Worm (Caenorhabditis elegans) whole organism, L4 larva: ENCODE results near the gene F22H10.2.
A peak's percentile ranks its signal among the peaks of the same experiment; 100 is the strongest.

Source experiments
- F37D6.2 ChIP-seq: sonication (generic microtip); optimal IDR thresholded peaks from 2 replicates; lab custom pipeline; 2016; ENCODE audit warnings: mild to moderate bottlenecking, missing genetic modification characterization, missing compliant biosample characterization
- F49E8.2 ChIP-seq: sonication (generic microtip); optimal IDR thresholded peaks from 2 replicates; lab custom pipeline; 2016; ENCODE audit warnings: missing compliant biosample characterization, mild to moderate bottlenecking, missing genetic modification characterization, borderline replicate concordance
- R02D3.7 ChIP-seq: fragments of 150-350 bp; sonication (generic microtip); optimal IDR thresholded peaks from 3 replicates; lab custom pipeline; 2014; ENCODE audit warnings: missing biosample characterization, missing genetic modification characterization
- T26A8.4 ChIP-seq: fragments of 200-800 bp; sonication (Bioruptor generic); IDR thresholded peaks from 2 replicates; pipeline ENCODE4 v1.3.6; 2022; ENCODE audit warnings: missing genetic modification characterization, missing compliant biosample characterization
- Y48G9A.11 ChIP-seq: fragments of 200-800 bp; sonication (Bioruptor generic); IDR thresholded peaks from 2 replicates; pipeline ENCODE4 v1.3.6; 2022; ENCODE audit warnings: missing genetic modification reagents, missing genetic modification characterization, missing compliant biosample characterization
- Y5F2A.4 ChIP-seq: fragments of 200-800 bp; sonication (Bioruptor generic); optimal IDR thresholded peaks from 2 replicates; lab custom pipeline; 2018; ENCODE audit warnings: mild to moderate bottlenecking, missing genetic modification characterization, missing compliant biosample characterization
- aha-1 ChIP-seq: fragments of 150-350 bp; peaks from one replicate; lab custom pipeline; 2014; ENCODE audit warnings: missing biosample characterization, missing genetic modification characterization
- aly-2 ChIP-seq: sonication (generic microtip); optimal IDR thresholded peaks from 2 replicates; lab custom pipeline; 2018; ENCODE audit warnings: missing biosample characterization, missing genetic modification characterization
- ama-1 ChIP-seq: fragments of 150-350 bp; optimal IDR thresholded peaks from 2 replicates; lab custom pipeline; 2014; ENCODE audit warnings: inconsistent platforms, mixed read lengths
- ceh-20 ChIP-seq: fragments of 200-800 bp; sonication (Bioruptor generic); IDR thresholded peaks from 2 replicates; pipeline ENCODE4 v1.3.6; 2022; ENCODE audit warnings: missing genetic modification reagents, missing genetic modification characterization, missing compliant biosample characterization
- ceh-62 ChIP-seq: sonication (generic microtip); optimal IDR thresholded peaks from 2 replicates; lab custom pipeline; 2017; ENCODE audit warnings: missing biosample characterization, missing genetic modification characterization
- ces-1 ChIP-seq: fragments of 150-350 bp; sonication (generic microtip); optimal IDR thresholded peaks from 4 replicates; lab custom pipeline; 2014; ENCODE audit warnings: missing biosample characterization, missing genetic modification reagents, missing genetic modification characterization
- ctbp-1 ChIP-seq: fragments of 200-800 bp; sonication (Bioruptor generic); IDR thresholded peaks from 2 replicates; pipeline ENCODE4 v1.3.6; 2022; ENCODE audit warnings: missing genetic modification reagents, missing genetic modification characterization, missing compliant biosample characterization
- daf-12 ChIP-seq: fragments of 150-350 bp; optimal IDR thresholded peaks from 2 replicates; lab custom pipeline; 2014; ENCODE audit warnings: missing biosample characterization, missing genetic modification reagents, missing genetic modification characterization
- daf-16 ChIP-seq, 3 experiments: sonication (generic microtip); optimal IDR thresholded peaks; 2 replicates each; lab custom pipeline; 2016 to 2017; ENCODE audit warnings: missing genetic modification characterization in 3 of 3, missing genetic modification reagents in 3 of 3, mild to moderate bottlenecking in 2 of 3, missing compliant biosample characterization in 2 of 3, missing biosample characterization in 1 of 3, moderate library complexity in 1 of 3
- dmd-6 ChIP-seq: fragments of 200-800 bp; sonication (Bioruptor generic); IDR thresholded peaks from 2 replicates; pipeline ENCODE4 v1.3.6; 2022; ENCODE audit warnings: missing genetic modification reagents, missing genetic modification characterization, missing compliant biosample characterization
- dmd-8 ChIP-seq: fragments of 200-800 bp; sonication (Bioruptor generic); IDR thresholded peaks from 2 replicates; pipeline ENCODE4 v1.3.6; 2022; ENCODE audit warnings: missing genetic modification characterization, missing compliant biosample characterization
- dmd-9 ChIP-seq: fragments of 200-800 bp; sonication (Bioruptor generic); IDR thresholded peaks from 2 replicates; pipeline ENCODE4 v1.3.6; 2022; ENCODE audit warnings: missing genetic modification reagents, missing genetic modification characterization, missing compliant biosample characterization
- dpl-1 ChIP-seq: fragments of 150-350 bp; optimal IDR thresholded peaks from 2 replicates; lab custom pipeline; 2014; ENCODE audit warnings: missing biosample characterization, missing genetic modification reagents, missing genetic modification characterization
- dve-1 ChIP-seq: sonication (generic microtip); optimal IDR thresholded peaks from 2 replicates; lab custom pipeline; 2017; ENCODE audit warnings: antibody characterized with exemption, mild to moderate bottlenecking, missing genetic modification characterization, missing compliant biosample characterization; ENCODE audit not compliant: insufficient read depth
- egl-27 ChIP-seq: sonication (generic microtip); optimal IDR thresholded peaks from 3 replicates; lab custom pipeline; 2017; ENCODE audit warnings: missing biosample characterization, missing genetic modification reagents, missing genetic modification characterization
- hif-1 ChIP-seq, 2 experiments: sonication (generic microtip); optimal IDR thresholded peaks; 2 replicates each; lab custom pipeline; 2016 to 2017; ENCODE audit warnings: missing compliant biosample characterization in 2 of 2, missing genetic modification characterization in 2 of 2, missing genetic modification reagents in 2 of 2, missing genotype in 2 of 2, mild to moderate bottlenecking in 1 of 2
- hlh-11 ChIP-seq: fragments of 200-800 bp; sonication (Bioruptor generic); optimal IDR thresholded peaks from 2 replicates; lab custom pipeline; 2018; ENCODE audit warnings: mild to moderate bottlenecking, missing genetic modification characterization, missing compliant biosample characterization
- lim-7 ChIP-seq: fragments of 200-800 bp; sonication (Bioruptor generic); IDR thresholded peaks from 2 replicates; pipeline ENCODE4 v1.3.6; 2022; ENCODE audit warnings: missing genetic modification characterization, missing compliant biosample characterization
- lin-13 ChIP-seq: fragments of 150-350 bp; optimal IDR thresholded peaks from 2 replicates; lab custom pipeline; 2014; ENCODE audit warnings: missing biosample characterization, missing genetic modification reagents, missing genetic modification characterization
- lin-29 ChIP-seq: fragments of 200-800 bp; sonication (Bioruptor generic); IDR thresholded peaks from 2 replicates; pipeline ENCODE4 v1.3.6; 2022; ENCODE audit warnings: missing genetic modification reagents, missing genetic modification characterization, missing compliant biosample characterization
- lin-39 ChIP-seq: fragments of 150-350 bp; optimal IDR thresholded peaks from 2 replicates; lab custom pipeline; 2014; ENCODE audit warnings: missing biosample characterization, missing genetic modification reagents, missing genetic modification characterization
- lir-3 ChIP-seq: sonication (generic microtip); optimal IDR thresholded peaks from 2 replicates; lab custom pipeline; 2016; ENCODE audit warnings: mild to moderate bottlenecking, missing genetic modification characterization, missing compliant biosample characterization
- madf-9 ChIP-seq: fragments of 200-800 bp; sonication (Bioruptor generic); conservative IDR thresholded peaks from 2 replicates; pipeline ENCODE4 v1.3.6; 2022; ENCODE audit warnings: missing genetic modification reagents, missing genetic modification characterization, missing compliant biosample characterization
- mep-1 ChIP-seq: fragments of 150-350 bp; sonication (generic microtip); optimal IDR thresholded peaks from 3 replicates; lab custom pipeline; 2014; ENCODE audit warnings: missing biosample characterization, missing genetic modification characterization
- mxl-2 ChIP-seq: fragments of 200-800 bp; sonication (Bioruptor generic); conservative IDR thresholded peaks from 2 replicates; pipeline ENCODE4 v1.3.6; 2022; ENCODE audit warnings: missing genetic modification reagents, missing genetic modification characterization, missing compliant biosample characterization
- mxl-3 ChIP-seq: fragments of 200-800 bp; sonication (Bioruptor generic); optimal IDR thresholded peaks from 2 replicates; lab custom pipeline; 2018; ENCODE audit warnings: mild to moderate bottlenecking, missing genetic modification characterization, missing compliant biosample characterization
- nhr-111 ChIP-seq: fragments of 200-800 bp; sonication (Bioruptor generic); optimal IDR thresholded peaks from 2 replicates; lab custom pipeline; 2018; ENCODE audit warnings: mild to moderate bottlenecking, missing genetic modification characterization, missing compliant biosample characterization
- nhr-6 ChIP-seq: fragments of 150-350 bp; optimal IDR thresholded peaks from 2 replicates; lab custom pipeline; 2014; ENCODE audit warnings: missing biosample characterization, missing genetic modification characterization
- pqm-1 ChIP-seq: sonication (generic microtip); optimal IDR thresholded peaks from 2 replicates; lab custom pipeline; 2017; ENCODE audit warnings: missing biosample characterization, missing genetic modification characterization
- sdz-12 ChIP-seq: fragments of 200-800 bp; sonication (Bioruptor generic); optimal IDR thresholded peaks from 2 replicates; lab custom pipeline; 2018; ENCODE audit warnings: mild to moderate bottlenecking, missing genetic modification characterization, missing compliant biosample characterization
- set-16 ChIP-seq: fragments of 200-800 bp; sonication (Bioruptor generic); IDR thresholded peaks from 2 replicates; pipeline ENCODE4 v1.3.6; 2022; ENCODE audit warnings: missing genetic modification reagents, missing genetic modification characterization, missing compliant biosample characterization
- skn-1 ChIP-seq: fragments of 150-350 bp; optimal IDR thresholded peaks from 2 replicates; lab custom pipeline; 2014; ENCODE audit warnings: missing biosample characterization, missing genetic modification characterization
- snpc-1.2 ChIP-seq: fragments of 200-800 bp; sonication (Bioruptor generic); IDR thresholded peaks from 2 replicates; pipeline ENCODE4 v1.3.6; 2022; ENCODE audit warnings: missing genetic modification reagents, missing genetic modification characterization, missing compliant biosample characterization
- spr-3 ChIP-seq: fragments of 200-800 bp; sonication (Bioruptor generic); optimal IDR thresholded peaks from 2 replicates; lab custom pipeline; 2018; ENCODE audit warnings: mild to moderate bottlenecking, missing genetic modification characterization, missing compliant biosample characterization
- tag-97 ChIP-seq: fragments of 200-800 bp; sonication (Bioruptor generic); IDR thresholded peaks from 2 replicates; pipeline ENCODE4 v1.3.6; 2022; ENCODE audit warnings: missing genetic modification characterization, missing compliant biosample characterization
- unc-62 ChIP-seq, 3 experiments: fragments of 150-350 bp in 1 of 3; sonication (generic microtip); optimal IDR thresholded peaks in 2 of 3; peaks in 1 of 3; 1 replicate in 1 of 3; 2 replicates in 2 of 3; lab custom pipeline; 2014 to 2017; ENCODE audit warnings: missing biosample characterization in 3 of 3, missing genetic modification characterization in 3 of 3, missing genetic modification reagents in 3 of 3, missing genotype in 1 of 3
- vab-7 ChIP-seq: fragments of 200-800 bp; sonication (Bioruptor generic); IDR thresholded peaks from 2 replicates; pipeline ENCODE4 v1.3.6; 2022; ENCODE audit warnings: missing genetic modification reagents, missing genetic modification characterization, missing compliant biosample characterization
- zag-1 ChIP-seq: fragments of 150-350 bp; optimal IDR thresholded peaks from 2 replicates; lab custom pipeline; 2014; ENCODE audit warnings: missing biosample characterization, missing genetic modification characterization
- zip-2 ChIP-seq: fragments of 150-350 bp; optimal IDR thresholded peaks from 2 replicates; lab custom pipeline; 2014; ENCODE audit warnings: missing biosample characterization, missing genetic modification characterization
- ztf-11 ChIP-seq: fragments of 150-350 bp; optimal IDR thresholded peaks from 2 replicates; lab custom pipeline; 2014; ENCODE audit warnings: missing biosample characterization, missing genetic modification characterization
- ztf-7 ChIP-seq: fragments of 150-350 bp; optimal IDR thresholded peaks from 2 replicates; lab custom pipeline; 2014; ENCODE audit warnings: missing biosample characterization, missing genetic modification characterization

The F22H10.2 gene

ce11 chrX:16633052-16633451 is 46.3 kb upstream of the F22H10.2 start, which contains the start of gene C06G1.1:
Gene C06G1.1 (plus strand): TSS chrX:16633352.
- peak; percentile 36 for TF ChIP-seq aha-1
- TF ChIP-seq skn-1, result no peak

- TF ChIP-seq Y5F2A.4 (GFP tag; lab: Kevin White, UChicago) (no peak), dve-1 (tag; lab: Kevin White, UChicago) (peak; percentile 30), pqm-1 (tag; lab: Kevin White, UChicago) (peak; percentile 8), dmd-6 (peak; percentile 53; the same call in 1 of the 2 replicates), hlh-11 (peak; percentile 11)
- TF ChIP-seq, all 104 proteins: peak for 4
These were observed 45.2 kb upstream of the F22H10.2 start for ce11 chrX:16634103-16634502.

ce11 chrX:16634708-16635107 is 44.6 kb upstream of the F22H10.2 start:
- TF ChIP-seq ctbp-1 (GFP tag; lab: Robert Waterston, UW) (peak; percentile 87), madf-9 (peak; percentile 82), F37D6.2 (tag; lab: Kevin White, UChicago) (peak; percentile 74), ztf-7 (tag; lab: Kevin White, UChicago) (peak; percentile 85), mxl-2 (GFP tag; lab: Robert Waterston, UW) (peak; percentile 67), lin-13 (peak; percentile 51), lin-29 (GFP tag; lab: Robert Waterston, UW) (peak; percentile 60; the same call in 1 of the 2 replicates), T26A8.4 (peak; percentile 83), spr-3 (peak; percentile 59), hlh-11 (peak; percentile 69), tag-97 (GFP tag; lab: Robert Waterston, UW) (no peak), ceh-20 (GFP tag; lab: Robert Waterston, UW) (peak; percentile 91), mep-1 (tag; lab: Kevin White, UChicago) (peak; percentile 91), nhr-111 (GFP tag; lab: Kevin White, UChicago) (peak; percentile 78), lir-3 (tag; lab: Kevin White, UChicago) (peak; percentile 48), unc-62 (GFP tag; optimal IDR thresholded peaks at IDR 0.05 in 1 of 2; lab: Kevin White, UChicago) (peak in 1 of 2 experiments; percentile 21), unc-62 (tag; optimal IDR thresholded peaks at IDR 0.05; lab: Kevin White, UChicago) (no peak), nhr-6 (peak; percentile 35), aly-2 (tag; lab: Kevin White, UChicago) (no peak), daf-16 (GFP tag; optimal IDR thresholded peaks at IDR 0.05; lab: Kevin White, UChicago) (peak; percentile 63 to 83), daf-16 (tag; optimal IDR thresholded peaks at IDR 0.05; lab: Kevin White, UChicago) (peak; percentile 80), daf-12 (tag; lab: Kevin White, UChicago) (no peak), lim-7 (peak; percentile 87; the same call in 1 of the 2 replicates), zag-1 (tag; lab: Kevin White, UChicago) (no peak), vab-7 (GFP tag; lab: Robert Waterston, UW) (peak; percentile 84), lin-39 (tag; lab: Kevin White, UChicago) (no peak), ces-1 (GFP tag; lab: Kevin White, UChicago) (no peak), hif-1 (tag; optimal IDR thresholded peaks at IDR 0.05; lab: Kevin White, UChicago) (peak in 1 of 2 experiments; percentile 75), mxl-3 (GFP tag; lab: Kevin White, UChicago) (peak; percentile 67), pqm-1 (tag; lab: Kevin White, UChicago) (no peak), R02D3.7 (no peak), ztf-11 (tag; lab: Kevin White, UChicago) (no peak), sdz-12 (GFP tag; lab: Kevin White, UChicago) (peak; percentile 76), F49E8.2 (tag; lab: Kevin White, UChicago) (peak; percentile 33), ama-1 (lab: Kevin White, UChicago) (no peak), zip-2 (tag; lab: Kevin White, UChicago) (peak; percentile 16), Y5F2A.4 (GFP tag; lab: Kevin White, UChicago) (peak; percentile 55), dmd-9 (GFP tag; lab: Robert Waterston, UW) (peak; percentile 79), set-16 (GFP tag; lab: Robert Waterston, UW) (peak; percentile 60), snpc-1.2 (peak; percentile 81), dmd-8 (GFP tag; lab: Robert Waterston, UW) (peak; percentile 96), egl-27 (tag; lab: Kevin White, UChicago) (no peak), dpl-1 (GFP tag; lab: Kevin White, UChicago) (peak; percentile 51), ceh-62 (no peak), Y48G9A.11 (GFP tag; lab: Robert Waterston, UW) (peak; percentile 64)
